Fruit fly (Drosophila melanogaster) whole organism, embryonic: ENCODE measurements around the gene fz4.
A peak's percentile ranks its signal among the peaks of the same experiment; 100 is the strongest.

Source experiments
- CG10209 ChIP-seq: fragments of 200-800 bp; sonication (Bioruptor generic); optimal IDR thresholded peaks from 3 replicates; lab custom pipeline; 2017; ENCODE audit warnings: missing biosample characterization, mild to moderate bottlenecking, missing genetic modification characterization, missing genetic modification reagents
- CG10321 ChIP-seq: fragments of 200-800 bp; sonication (Bioruptor generic); IDR thresholded peaks from 2 replicates; pipeline ENCODE4 v1.3.6; 2022; ENCODE audit warnings: missing biosample characterization, missing genetic modification characterization
- CG12744 ChIP-seq: fragments of 200-800 bp; sonication (Bioruptor generic); optimal IDR thresholded peaks from 2 replicates; lab custom pipeline; 2016; ENCODE audit warnings: missing biosample characterization, missing genetic modification characterization
- CG13775 ChIP-seq: fragments of 200-800 bp; sonication (Bioruptor generic); optimal IDR thresholded peaks from 3 replicates; lab custom pipeline; 2017; ENCODE audit warnings: missing biosample characterization, mild to moderate bottlenecking, missing genetic modification characterization
- CG13894 ChIP-seq: fragments of 200-800 bp; sonication (Bioruptor generic); optimal IDR thresholded peaks from 3 replicates; lab custom pipeline; 2018; ENCODE audit warnings: missing biosample characterization, mild to moderate bottlenecking, missing genetic modification characterization, moderate library complexity
- CG15479 ChIP-seq: fragments of 200-800 bp; sonication (Bioruptor generic); optimal IDR thresholded peaks from 3 replicates; lab custom pipeline; 2019; ENCODE audit warnings: missing biosample characterization, mild to moderate bottlenecking, missing genetic modification characterization, moderate library complexity
- CG16815 ChIP-seq: fragments of 200-800 bp; sonication (Bioruptor generic); optimal IDR thresholded peaks from 3 replicates; lab custom pipeline; 2017; ENCODE audit warnings: missing biosample characterization, mild to moderate bottlenecking, missing genetic modification characterization
- CG17359 ChIP-seq: fragments of 200-800 bp; sonication (Bioruptor generic); optimal IDR thresholded peaks from 3 replicates; lab custom pipeline; 2018; ENCODE audit warnings: missing biosample characterization, mild to moderate bottlenecking, missing genetic modification characterization, moderate library complexity
- CG18011 ChIP-seq: fragments of 200-800 bp; sonication (Bioruptor generic); optimal IDR thresholded peaks from 2 replicates; lab custom pipeline; 2017; ENCODE audit warnings: missing biosample characterization, missing genetic modification characterization, mild to moderate bottlenecking, moderate library complexity, missing genotype
- CG2120 ChIP-seq: fragments of 200-800 bp; sonication (Bioruptor generic); optimal IDR thresholded peaks from 3 replicates; lab custom pipeline; 2016; ENCODE audit warnings: missing biosample characterization, missing genetic modification characterization
- CG8478 ChIP-seq: fragments of >200 bp; optimal IDR thresholded peaks from 2 replicates; lab custom pipeline; 2018
- Camta ChIP-seq: fragments of 200-800 bp; sonication (Bioruptor generic); optimal IDR thresholded peaks from 2 replicates; lab custom pipeline; 2016; ENCODE audit warnings: missing biosample characterization, missing genetic modification characterization
- D19A ChIP-seq: fragments of 200-800 bp; optimal IDR thresholded peaks from 3 replicates; lab custom pipeline; 2019; ENCODE audit warnings: missing biosample characterization, mild to moderate bottlenecking, missing genetic modification characterization, moderate library complexity
- Drgx ChIP-seq: fragments of 200-800 bp; sonication (Bioruptor generic); IDR thresholded peaks from 2 replicates; pipeline ENCODE4 v1.3.6; 2022; ENCODE audit warnings: missing biosample characterization, missing genetic modification characterization
- Fer1 ChIP-seq: fragments of 200-800 bp; sonication (Bioruptor generic); optimal IDR thresholded peaks from 2 replicates; lab custom pipeline; 2017; ENCODE audit warnings: missing biosample characterization, mild to moderate bottlenecking, missing genetic modification characterization
- Gsc ChIP-seq: fragments of 200-800 bp; sonication (Bioruptor generic); IDR thresholded peaks from 2 replicates; pipeline ENCODE4 v1.3.6; 2022; ENCODE audit warnings: missing biosample characterization, missing genetic modification characterization
- HHEX ChIP-seq: fragments of 200-800 bp; sonication (Bioruptor generic); optimal IDR thresholded peaks from 3 replicates; lab custom pipeline; 2017; ENCODE audit warnings: missing biosample characterization, mild to moderate bottlenecking, missing genetic modification characterization, missing genetic modification reagents
- HLH3B ChIP-seq: fragments of 200-800 bp; sonication (Bioruptor generic); IDR thresholded peaks from 2 replicates; pipeline ENCODE4 v1.3.6; 2022; ENCODE audit warnings: missing biosample characterization, missing genetic modification characterization
- HLHmδ ChIP-seq: fragments of 200-800 bp; sonication (Bioruptor generic); optimal IDR thresholded peaks from 2 replicates; lab custom pipeline; 2018; ENCODE audit warnings: missing biosample characterization, mild to moderate bottlenecking, missing genetic modification characterization, moderate library complexity
- Med ChIP-seq: fragments of 200-800 bp; sonication (Bioruptor generic); peaks from one replicate; lab custom pipeline; 2016; ENCODE audit warnings: missing biosample characterization, missing genetic modification characterization, mild to moderate bottlenecking, inconsistent platforms, moderate library complexity
- NC2α ChIP-seq: fragments of 200-800 bp; sonication (Bioruptor generic); optimal IDR thresholded peaks from 2 replicates; lab custom pipeline; 2016; ENCODE audit warnings: missing biosample characterization, missing genetic modification characterization
- Oaz ChIP-seq: fragments of 200-800 bp; sonication (Bioruptor generic); IDR thresholded peaks from 2 replicates; pipeline ENCODE4 v1.3.6; 2022; ENCODE audit warnings: missing biosample characterization, missing genetic modification characterization
- Pdp1 ChIP-seq, 2 experiments: fragments of 200-800 bp; sonication (Bioruptor generic); optimal IDR thresholded peaks; 3 replicates each; lab custom pipeline; 2016; ENCODE audit warnings: missing biosample characterization in 2 of 2, missing genetic modification characterization in 2 of 2, mild to moderate bottlenecking in 1 of 2, moderate library complexity in 1 of 2
- Ptx1 ChIP-seq: fragments of 200-800 bp; sonication (Bioruptor generic); IDR thresholded peaks from 2 replicates; pipeline ENCODE4 v1.3.6; 2022; ENCODE audit warnings: missing biosample characterization, missing genetic modification characterization
- Scr ChIP-seq: fragments of 200-800 bp; sonication (Bioruptor generic); IDR thresholded peaks from 2 replicates; pipeline ENCODE4 v1.3.6; 2022; ENCODE audit warnings: missing biosample characterization, missing genetic modification characterization; ENCODE audit not compliant: partially characterized antibody
- Ssrp ChIP-seq: fragments of 200-800 bp; sonication (Bioruptor generic); optimal IDR thresholded peaks from 2 replicates; lab custom pipeline; 2018; ENCODE audit warnings: missing biosample characterization, mild to moderate bottlenecking, missing genetic modification characterization, moderate library complexity
- Xrp1 ChIP-seq: fragments of 200-800 bp; sonication (Bioruptor generic); IDR thresholded peaks from 2 replicates; pipeline ENCODE4 v1.3.6; 2022; ENCODE audit warnings: missing biosample characterization, missing genetic modification characterization
- ara ChIP-seq: fragments of 200-800 bp; sonication (Bioruptor generic); IDR thresholded peaks from 2 replicates; pipeline ENCODE4 v1.3.6; 2022; ENCODE audit warnings: missing biosample characterization, missing genetic modification characterization
- bowl ChIP-seq: fragments of 200-800 bp; sonication (Bioruptor generic); IDR thresholded peaks from 2 replicates; pipeline ENCODE4 v1.3.6; 2022; ENCODE audit warnings: missing biosample characterization, missing genetic modification characterization
- cato ChIP-seq: fragments of 200-800 bp; sonication (Bioruptor generic); optimal IDR thresholded peaks from 2 replicates; lab custom pipeline; 2016; ENCODE audit warnings: missing biosample characterization, missing genetic modification characterization, borderline replicate concordance
- ci ChIP-seq: fragments of 200-800 bp; sonication (Bioruptor generic); IDR thresholded peaks from 3 replicates; pipeline ENCODE4 v1.3.6; 2022; ENCODE audit warnings: missing biosample characterization, missing genetic modification characterization
- crp ChIP-seq, 2 experiments: fragments of 200-800 bp; sonication (Bioruptor generic); optimal IDR thresholded peaks; 2 replicates in 1 of 2; 3 replicates in 1 of 2; lab custom pipeline; 2017; ENCODE audit warnings: missing biosample characterization in 2 of 2, missing genetic modification characterization in 2 of 2, mild to moderate bottlenecking in 1 of 2, moderate library complexity in 1 of 2
- emc ChIP-seq: fragments of 200-800 bp; sonication (Bioruptor generic); optimal IDR thresholded peaks from 2 replicates; lab custom pipeline; 2016; ENCODE audit warnings: missing biosample characterization, missing genetic modification characterization
- fd64A ChIP-seq: fragments of 200-800 bp; sonication (Bioruptor generic); optimal IDR thresholded peaks from 3 replicates; lab custom pipeline; 2018; ENCODE audit warnings: missing biosample characterization, mild to moderate bottlenecking, missing genetic modification characterization
- gem ChIP-seq: fragments of 200-800 bp; sonication (Bioruptor generic); optimal IDR thresholded peaks from 2 replicates; lab custom pipeline; 2019; ENCODE audit warnings: missing biosample characterization, mild to moderate bottlenecking, missing genetic modification characterization, moderate library complexity
- ham ChIP-seq: fragments of 200-800 bp; sonication (Bioruptor generic); IDR thresholded peaks from 2 replicates; pipeline ENCODE4 v1.3.6; 2022; ENCODE audit warnings: missing biosample characterization, missing genetic modification characterization
- jigr1 ChIP-seq: fragments of 200-800 bp; sonication (Bioruptor generic); IDR thresholded peaks from 3 replicates; pipeline ENCODE4 v1.3.6; 2022; ENCODE audit warnings: missing biosample characterization, missing genetic modification characterization
- jing ChIP-seq: fragments of 200-800 bp; sonication (Bioruptor generic); optimal IDR thresholded peaks from 2 replicates; lab custom pipeline; 2018; ENCODE audit warnings: missing biosample characterization, mild to moderate bottlenecking, missing genetic modification characterization
- kah ChIP-seq: fragments of 200-800 bp; sonication (Bioruptor generic); optimal IDR thresholded peaks from 2 replicates; lab custom pipeline; 2018; ENCODE audit warnings: missing biosample characterization, mild to moderate bottlenecking, missing genetic modification characterization
- kni ChIP-seq: fragments of 200-800 bp; sonication (Bioruptor generic); optimal IDR thresholded peaks from 3 replicates; lab custom pipeline; 2017; ENCODE audit warnings: mild to moderate bottlenecking, missing biosample characterization, missing genetic modification reagents, missing genetic modification characterization
- mld ChIP-seq: fragments of 200-800 bp; sonication (Bioruptor generic); IDR thresholded peaks from 3 replicates; pipeline ENCODE4 v1.3.6; 2022; ENCODE audit warnings: missing biosample characterization, missing genetic modification characterization; ENCODE audit not compliant: partially characterized antibody
- org-1 ChIP-seq: fragments of 200-800 bp; sonication (Bioruptor generic); optimal IDR thresholded peaks from 2 replicates; lab custom pipeline; 2017; ENCODE audit warnings: missing biosample characterization, missing genetic modification characterization
- otp ChIP-seq: fragments of 200-800 bp; sonication (Bioruptor generic); IDR thresholded peaks from 3 replicates; pipeline ENCODE4, ENCODE4 v1.3.6; 2022; ENCODE audit warnings: missing biosample characterization, missing genetic modification characterization
- pb ChIP-seq: fragments of 200-800 bp; sonication (Bioruptor generic); optimal IDR thresholded peaks from 3 replicates; lab custom pipeline; 2016; ENCODE audit warnings: missing biosample characterization, missing genetic modification characterization
- scrt ChIP-seq: fragments of 200-800 bp; sonication (Bioruptor generic); optimal IDR thresholded peaks from 2 replicates; lab custom pipeline; 2018; ENCODE audit warnings: missing biosample characterization, mild to moderate bottlenecking, missing genetic modification characterization, moderate library complexity
- sob ChIP-seq: fragments of 200-800 bp; sonication (Bioruptor generic); IDR thresholded peaks from 2 replicates; pipeline ENCODE4 v1.3.6; 2022; ENCODE audit warnings: missing biosample characterization, missing genetic modification characterization
- stc ChIP-seq: fragments of 200-800 bp; sonication (Bioruptor generic); IDR thresholded peaks from 2 replicates; pipeline ENCODE4 v1.3.6; 2022; ENCODE audit warnings: missing biosample characterization, missing genetic modification characterization
- tap ChIP-seq: fragments of 200-800 bp; optimal IDR thresholded peaks from 3 replicates; lab custom pipeline; 2019; ENCODE audit warnings: missing biosample characterization, mild to moderate bottlenecking, missing genetic modification characterization, moderate library complexity
- tgo ChIP-seq: fragments of 200-800 bp; sonication (Bioruptor generic); IDR thresholded peaks from 3 replicates; pipeline ENCODE4 v1.3.6; 2022; ENCODE audit warnings: missing biosample characterization, missing genetic modification characterization
- ttk ChIP-seq: fragments of 200-800 bp; sonication (Bioruptor generic); IDR thresholded peaks from 2 replicates; pipeline ENCODE4 v2.1.2; 2022; ENCODE audit warnings: missing biosample characterization, missing genetic modification characterization
- vvl ChIP-seq: fragments of 200-800 bp; sonication (Bioruptor generic); IDR thresholded peaks from 2 replicates; pipeline ENCODE4 v1.3.6; 2022; ENCODE audit warnings: missing biosample characterization, missing genetic modification characterization

fz4 gene

dm6 chrX:7102013-7102520 is 8.1 kb downstream of the fz4 start, which contains the start of gene CG4615 (continued):
- TF ChIP-seq NC2α (GFP tag; lab: Kevin White, UChicago) (no peak), mld (GFP tag; lab: Robert Waterston, UW) (peak; percentile 76; the same call in 2 of the 3 replicates), emc (GFP tag; lab: Kevin White, UChicago) (no peak), CG2120 (GFP tag; lab: Kevin White, UChicago) (no peak), Med (GFP tag; lab: Kevin White, UChicago) (peak; percentile 83), ham (GFP tag; lab: Robert Waterston, UW) (no peak), stc (GFP tag; lab: Robert Waterston, UW) (no peak), Scr (peak; percentile 89), gem (no peak), bowl (GFP tag; lab: Robert Waterston, UW) (no peak), tgo (peak; percentile 16; the same call in 1 of the 3 replicates), org-1 (GFP tag; lab: Kevin White, UChicago) (no peak), CG16815 (GFP tag; lab: Kevin White, UChicago) (no peak), Drgx (no peak), cato (no peak), ara (GFP tag; lab: Robert Waterston, UW) (no peak), Camta (GFP tag; lab: Kevin White, UChicago) (no peak), CG18011 (GFP tag; lab: Kevin White, UChicago) (no peak), Ssrp (tag; lab: Kevin White, UChicago) (no peak), tap (tag; lab: Kevin White, UChicago) (no peak), CG12744 (GFP tag; lab: Kevin White, UChicago) (no peak), crp (GFP tag; optimal IDR thresholded peaks at IDR 0.05; lab: Kevin White, UChicago) (no peak), ttk (no peak), CG13894 (tag; lab: Kevin White, UChicago) (no peak), Ptx1 (GFP tag; lab: Robert Waterston, UW) (peak; percentile 31; the same call in 1 of the 2 replicates), ci (peak; percentile 78), scrt (no peak), jigr1 (GFP tag; lab: Robert Waterston, UW) (no peak), fd64A (GFP tag; lab: Kevin White, UChicago) (no peak), kni (GFP tag; lab: Kevin White, UChicago) (no peak), CG17359 (tag; lab: Kevin White, UChicago) (no peak), Pdp1 (GFP tag; optimal IDR thresholded peaks at IDR 0.05; lab: Kevin White, UChicago) (no peak), Fer1 (GFP tag; lab: Kevin White, UChicago) (no peak), Gsc (no peak), D19A (tag; lab: Kevin White, UChicago) (no peak), Xrp1 (GFP tag; lab: Robert Waterston, UW) (peak; percentile 43), HHEX (GFP tag; lab: Kevin White, UChicago) (no peak), HLH3B (GFP tag; lab: Robert Waterston, UW) (0 out of 2 replicates have a peak, but pooled peaks have one; percentile 28), CG8478 (lab: Kevin White, UChicago) (no peak), vvl (GFP tag; lab: Robert Waterston, UW) (peak; percentile 30), otp (no peak), HLHmδ (GFP tag; lab: Kevin White, UChicago) (no peak), Oaz (GFP tag; lab: Robert Waterston, UW) (no peak), sob (GFP tag; lab: Robert Waterston, UW) (peak; percentile 19; the same call in 1 of the 2 replicates), pb (GFP tag; lab: Kevin White, UChicago) (no peak), CG15479 (GFP tag; lab: Kevin White, UChicago) (no peak), CG10321 (GFP tag; lab: Robert Waterston, UW) (no peak), kah (GFP tag; lab: Kevin White, UChicago) (no peak), jing (GFP tag; lab: Kevin White, UChicago) (no peak), CG10209 (GFP tag; lab: Kevin White, UChicago) (no peak), CG13775 (GFP tag; lab: Kevin White, UChicago) (peak; percentile 100)
